Worm (Caenorhabditis elegans) whole organism, late embryonic: Measurements from ENCODE around the gene C17H11.1.
A peak's percentile ranks its signal among the peaks of the same experiment; 100 is the strongest.

Experiments used
- C38D4.7 ChIP-seq: fragments of 200-800 bp; sonication (Bioruptor generic); optimal IDR thresholded peaks from 2 replicates; lab custom pipeline; 2018; ENCODE audit warnings: mild to moderate bottlenecking, missing genetic modification characterization, moderate library complexity, missing compliant biosample characterization
- T23F11.4 ChIP-seq: fragments of 200-800 bp; sonication (Bioruptor generic); optimal IDR thresholded peaks from 2 replicates; lab custom pipeline; 2018; ENCODE audit warnings: mild to moderate bottlenecking, missing genetic modification characterization, missing compliant biosample characterization
- ceh-14 ChIP-seq: sonication (generic microtip); optimal IDR thresholded peaks from 2 replicates; lab custom pipeline; 2016; ENCODE audit warnings: missing genotype, missing genetic modification characterization, missing compliant biosample characterization
- ceh-18 ChIP-seq: sonication (generic microtip); optimal IDR thresholded peaks from 2 replicates; lab custom pipeline; 2016; ENCODE audit warnings: missing genetic modification characterization, missing compliant biosample characterization
- ceh-30 ChIP-seq: fragments of 150-350 bp; optimal IDR thresholded peaks from 2 replicates; lab custom pipeline; 2014; ENCODE audit warnings: missing biosample characterization, missing genetic modification characterization
- ceh-31 ChIP-seq: sonication (generic microtip); optimal IDR thresholded peaks from 2 replicates; lab custom pipeline; 2016; ENCODE audit warnings: missing genetic modification characterization, missing compliant biosample characterization
- ceh-34 ChIP-seq: sonication (generic microtip); optimal IDR thresholded peaks from 2 replicates; lab custom pipeline; 2016; ENCODE audit warnings: mild to moderate bottlenecking, missing genetic modification characterization, missing compliant biosample characterization
- ceh-45 ChIP-seq: fragments of 200-800 bp; sonication (Bioruptor generic); IDR thresholded peaks from 2 replicates; pipeline ENCODE4 v1.3.6; 2022; ENCODE audit warnings: missing genetic modification reagents, missing genetic modification characterization, missing compliant biosample characterization
- elt-2 ChIP-seq: sonication (generic microtip); optimal IDR thresholded peaks from 2 replicates; lab custom pipeline; 2016; ENCODE audit warnings: missing genetic modification reagents, missing genetic modification characterization, missing compliant biosample characterization
- elt-4 ChIP-seq: sonication (generic microtip); optimal IDR thresholded peaks from 2 replicates; lab custom pipeline; 2016; ENCODE audit warnings: missing genetic modification characterization, missing compliant biosample characterization
- ets-4 ChIP-seq: sonication (generic microtip); optimal IDR thresholded peaks from 2 replicates; lab custom pipeline; 2016; ENCODE audit warnings: missing genetic modification characterization, missing compliant biosample characterization
- fax-1 ChIP-seq: sonication (generic microtip); optimal IDR thresholded peaks from 2 replicates; lab custom pipeline; 2016; ENCODE audit warnings: missing genotype, missing genetic modification characterization, missing compliant biosample characterization
- fkh-6 ChIP-seq: sonication (generic microtip); optimal IDR thresholded peaks from 2 replicates; lab custom pipeline; 2016; ENCODE audit warnings: missing genetic modification characterization, missing compliant biosample characterization
- gmeb-2 ChIP-seq: sonication (generic microtip); optimal IDR thresholded peaks from 2 replicates; lab custom pipeline; 2016; ENCODE audit warnings: missing genetic modification characterization, inconsistent platforms, missing compliant biosample characterization
- hlh-30 ChIP-seq: sonication (generic microtip); optimal IDR thresholded peaks from 2 replicates; lab custom pipeline; 2017; ENCODE audit warnings: antibody characterized with exemption, missing genetic modification characterization, missing compliant biosample characterization; ENCODE audit not compliant: insufficient read depth
- hlh-8 ChIP-seq: sonication (generic microtip); optimal IDR thresholded peaks from 2 replicates; lab custom pipeline; 2016; ENCODE audit warnings: missing genotype, missing genetic modification characterization, missing compliant biosample characterization
- lim-6 ChIP-seq: sonication (generic microtip); optimal IDR thresholded peaks from 2 replicates; lab custom pipeline; 2016; ENCODE audit warnings: missing genetic modification characterization, missing compliant biosample characterization
- madf-2 ChIP-seq: sonication (generic microtip); optimal IDR thresholded peaks from 2 replicates; lab custom pipeline; 2017; ENCODE audit warnings: missing genetic modification characterization, missing compliant biosample characterization
- mec-3 ChIP-seq: sonication (generic microtip); optimal IDR thresholded peaks from 2 replicates; lab custom pipeline; 2016; ENCODE audit warnings: borderline replicate concordance, missing genetic modification characterization, missing compliant biosample characterization
- nfya-1 ChIP-seq: sonication (generic microtip); optimal IDR thresholded peaks from 2 replicates; lab custom pipeline; 2017; ENCODE audit warnings: missing genetic modification characterization, mild to moderate bottlenecking, missing compliant biosample characterization, antibody characterized with exemption, moderate library complexity
- nhr-232 ChIP-seq: sonication (generic microtip); optimal IDR thresholded peaks from 2 replicates; lab custom pipeline; 2016; ENCODE audit warnings: missing genetic modification characterization, missing compliant biosample characterization
- npax-4 ChIP-seq: sonication (generic microtip); optimal IDR thresholded peaks from 2 replicates; lab custom pipeline; 2016; ENCODE audit warnings: missing genetic modification characterization, missing compliant biosample characterization
- pax-1 ChIP-seq: fragments of 150-350 bp; optimal IDR thresholded peaks from 2 replicates; lab custom pipeline; 2014; ENCODE audit warnings: missing biosample characterization, missing genetic modification characterization
- ref-2 ChIP-seq: sonication (generic microtip); optimal IDR thresholded peaks from 2 replicates; lab custom pipeline; 2016; ENCODE audit warnings: missing genetic modification characterization, missing compliant biosample characterization
- rnt-1 ChIP-seq: sonication (generic microtip); optimal IDR thresholded peaks from 2 replicates; lab custom pipeline; 2016; ENCODE audit warnings: missing genetic modification characterization, missing compliant biosample characterization
- sox-2 ChIP-seq: fragments of 200-800 bp; sonication (Bioruptor generic); IDR thresholded peaks from 2 replicates; pipeline ENCODE4 v1.3.6; 2022; ENCODE audit warnings: missing genetic modification reagents, missing genetic modification characterization, missing compliant biosample characterization
- sox-4 ChIP-seq: sonication (generic microtip); optimal IDR thresholded peaks from 2 replicates; lab custom pipeline; 2017; ENCODE audit warnings: mild to moderate bottlenecking, missing genetic modification characterization, inconsistent platforms, missing compliant biosample characterization
- syd-9 ChIP-seq: sonication (generic microtip); optimal IDR thresholded peaks from 2 replicates; lab custom pipeline; 2016; ENCODE audit warnings: mild to moderate bottlenecking, missing genetic modification characterization, moderate library complexity, missing compliant biosample characterization
- tbx-2 ChIP-seq: sonication (generic microtip); optimal IDR thresholded peaks from 2 replicates; lab custom pipeline; 2016; ENCODE audit warnings: missing genetic modification characterization, missing compliant biosample characterization
- ttx-3 ChIP-seq: sonication (generic microtip); optimal IDR thresholded peaks from 2 replicates; lab custom pipeline; 2016; ENCODE audit warnings: missing genetic modification reagents, missing genetic modification characterization, missing compliant biosample characterization
- unc-3 ChIP-seq, 2 experiments: fragments of 200-800 bp in 1 of 2; sonication (Bioruptor generic) in 1 of 2; sonication (generic microtip) in 1 of 2; conservative IDR thresholded peaks in 1 of 2; optimal IDR thresholded peaks in 1 of 2; 2 replicates each; pipeline versions ENCODE4 v1.3.6 to Lab custom; 2016 to 2022; ENCODE audit warnings: missing compliant biosample characterization in 2 of 2, missing genetic modification characterization in 2 of 2, missing genetic modification reagents in 1 of 2
- unc-42 ChIP-seq: sonication (generic microtip); optimal IDR thresholded peaks from 2 replicates; lab custom pipeline; 2016; ENCODE audit warnings: missing genotype, missing genetic modification characterization, missing compliant biosample characterization
- unc-55 ChIP-seq: sonication (generic microtip); optimal IDR thresholded peaks from 2 replicates; lab custom pipeline; 2017; ENCODE audit warnings: missing biosample characterization, missing genetic modification reagents, missing genetic modification characterization
- unc-86 ChIP-seq: sonication (generic microtip); optimal IDR thresholded peaks from 2 replicates; lab custom pipeline; 2016; ENCODE audit warnings: missing genetic modification characterization, missing compliant biosample characterization
- zip-5 ChIP-seq: sonication (generic microtip); optimal IDR thresholded peaks from 2 replicates; lab custom pipeline; 2016; ENCODE audit warnings: missing genetic modification characterization, missing compliant biosample characterization

The C17H11.1 gene

ce11 chrX:8204475-8204874, 30.8 kb downstream of the C17H11.1 start:
- TF ChIP-seq nhr-232 (tag; lab: Kevin White, UChicago) = no peak
- TF ChIP-seq tbx-2 (tag; lab: Kevin White, UChicago) = no peak
- TF ChIP-seq ets-4 (tag; lab: Kevin White, UChicago) = no peak
- TF ChIP-seq nfya-1 (tag; lab: Kevin White, UChicago) = no peak
- TF ChIP-seq ceh-30 (tag; lab: Kevin White, UChicago) = no peak
- no peak for TF ChIP-seq ceh-45 (GFP tag; lab: Robert Waterston, UW)
- no peak for TF ChIP-seq T23F11.4 (GFP tag; lab: Kevin White, UChicago)
- no peak for TF ChIP-seq zip-5 (tag; lab: Kevin White, UChicago)
- no peak for TF ChIP-seq hlh-30 (tag; lab: Kevin White, UChicago)
- no peak for TF ChIP-seq mec-3 (tag; lab: Kevin White, UChicago)
- no peak for TF ChIP-seq unc-3 (GFP tag; conservative IDR thresholded peaks at IDR 0.05; lab: Robert Waterston, UW)
- no peak for TF ChIP-seq unc-3 (tag; optimal IDR thresholded peaks at IDR 0.05; lab: Kevin White, UChicago)
- TF ChIP-seq fax-1 (tag; lab: Kevin White, UChicago) = no peak
- no peak for TF ChIP-seq madf-2 (tag; lab: Kevin White, UChicago)
- no peak for TF ChIP-seq elt-4
- TF ChIP-seq sox-4 (tag; lab: Kevin White, UChicago) = no peak
- no peak for TF ChIP-seq ref-2 (tag; lab: Kevin White, UChicago)

- TF ChIP-seq T23F11.4 (GFP tag; lab: Kevin White, UChicago) (no peak), nfya-1 (tag; lab: Kevin White, UChicago) (peak; percentile 51), ceh-31 (peak; percentile 54), ceh-18 (tag; lab: Kevin White, UChicago) (peak; percentile 33), sox-2 (GFP tag; lab: Robert Waterston, UW) (no peak), fkh-6 (tag; lab: Kevin White, UChicago) (no peak), rnt-1 (peak; percentile 15), tbx-2 (tag; lab: Kevin White, UChicago) (peak; percentile 24), unc-55 (GFP tag; lab: Kevin White, UChicago) (peak; percentile 28), hlh-8 (peak; percentile 24), hlh-30 (tag; lab: Kevin White, UChicago) (peak; percentile 42), unc-42 (tag; lab: Kevin White, UChicago) (peak; percentile 44), ceh-34 (tag; lab: Kevin White, UChicago) (peak; percentile 46)
These were observed 32.2 kb downstream of the C17H11.1 start for ce11 chrX:8205919-8206318.

- no peak for TF ChIP-seq unc-86 (tag; lab: Kevin White, UChicago)
- TF ChIP-seq C38D4.7 (GFP tag; lab: Kevin White, UChicago) = no peak
- TF ChIP-seq elt-2 (tag; lab: Kevin White, UChicago) = peak; percentile 89
- TF ChIP-seq syd-9 (tag; lab: Kevin White, UChicago) = no peak
- no peak for TF ChIP-seq sox-2 (GFP tag; lab: Robert Waterston, UW)
- no peak for TF ChIP-seq ceh-34 (tag; lab: Kevin White, UChicago)
- no peak for TF ChIP-seq ttx-3 (tag; lab: Kevin White, UChicago)
These were observed 37.3 kb downstream of the C17H11.1 start, which contains the start of gene cdd-1 for ce11 chrX:8210999-8211398. Gene cdd-1, minus strand, starts transcription at chrX:8211149.

ce11 chrX:8214424-8215115, 40.9 kb downstream of the C17H11.1 start, which contains the start of gene C47D2.1:
Gene C47D2.1, plus strand, starts transcription at chrX:8215065.
- TF ChIP-seq gmeb-2 (tag; lab: Kevin White, UChicago) = no peak
- no peak for TF ChIP-seq zip-5 (tag; lab: Kevin White, UChicago)
- no peak for TF ChIP-seq C38D4.7 (GFP tag; lab: Kevin White, UChicago)
- no peak for TF ChIP-seq npax-4 (tag; lab: Kevin White, UChicago)
- no peak for TF ChIP-seq fkh-6 (tag; lab: Kevin White, UChicago)
- no peak for TF ChIP-seq pax-1 (tag; lab: Kevin White, UChicago)
- no peak for TF ChIP-seq unc-42 (tag; lab: Kevin White, UChicago)
- no peak for TF ChIP-seq ceh-14 (tag; lab: Kevin White, UChicago)
- no peak for TF ChIP-seq elt-4
- no peak for TF ChIP-seq ets-4 (tag; lab: Kevin White, UChicago)
- TF ChIP-seq lim-6 (tag; lab: Kevin White, UChicago) = no peak
- no peak for TF ChIP-seq fax-1 (tag; lab: Kevin White, UChicago)
